Worm (Caenorhabditis elegans): ENCODE results near the gene srd-27.

ce11 chrV:15782494-15782893 lies 20.7 kb upstream of the srd-27 start, which contains the start of gene T26E4.3:
- TF ChIP-seq sea-1 (GFP tag; conservative IDR thresholded peaks at IDR 0.05) (no peak), ama-1 (optimal IDR thresholded peaks at IDR 0.05) (no peak), tra-4 (tag; optimal IDR thresholded peaks at IDR 0.05) (no peak), hmbx-1 (tag; optimal IDR thresholded peaks at IDR 0.05) (no peak), flt-1 (GFP tag; IDR thresholded peaks at IDR 0.05) (no peak), aly-1 (tag; optimal IDR thresholded peaks at IDR 0.05) (no peak)
